Worm (Caenorhabditis elegans): ENCODE measurements around the gene morc-1.

morc-1 gene

ce11 chrIII:5221820-5222219, 15.1 kb upstream of the morc-1 start:
- no peak for TF ChIP-seq scrt-1 (GFP tag; IDR thresholded peaks at IDR 0.05)
- TF ChIP-seq aly-1 (tag; optimal IDR thresholded peaks at IDR 0.05) = no peak
- TF ChIP-seq pes-1 (GFP tag; IDR thresholded peaks at IDR 0.05) = no peak
- TF ChIP-seq flt-1 (GFP tag; IDR thresholded peaks at IDR 0.05) = no peak
- no peak for TF ChIP-seq ceh-13 (GFP tag; optimal IDR thresholded peaks at IDR 0.05)
- no peak for TF ChIP-seq hmbx-1 (tag; optimal IDR thresholded peaks at IDR 0.05)
- TF ChIP-seq B0310.2 (tag; optimal IDR thresholded peaks at IDR 0.05) = no peak
- TF ChIP-seq tra-4 (tag; optimal IDR thresholded peaks at IDR 0.05) = no peak
- TF ChIP-seq ama-1 (optimal IDR thresholded peaks at IDR 0.05) = no peak
- TF ChIP-seq hnd-1 (tag; optimal IDR thresholded peaks at IDR 0.05) = no peak
- TF ChIP-seq F13C5.2 (tag; optimal IDR thresholded peaks at IDR 0.05) = no peak
- no peak for TF ChIP-seq hmg-4 (GFP tag; optimal IDR thresholded peaks at IDR 0.05)
- TF ChIP-seq sea-1 (GFP tag; conservative IDR thresholded peaks at IDR 0.05) = no peak
- no peak for TF ChIP-seq tbx-37 (GFP tag; conservative IDR thresholded peaks at IDR 0.05)
- no peak for TF ChIP-seq ceh-36 (tag; optimal IDR thresholded peaks at IDR 0.05)

- no peak for TF ChIP-seq B0310.2 (tag; optimal IDR thresholded peaks at IDR 0.05)
- no peak for TF ChIP-seq F13C5.2 (tag; optimal IDR thresholded peaks at IDR 0.05)
- TF ChIP-seq hnd-1 (tag; optimal IDR thresholded peaks at IDR 0.05) = no peak
- TF ChIP-seq scrt-1 (GFP tag; IDR thresholded peaks at IDR 0.05) = no peak
- TF ChIP-seq tra-4 (tag; optimal IDR thresholded peaks at IDR 0.05) = no peak
- no peak for TF ChIP-seq pes-1 (GFP tag; IDR thresholded peaks at IDR 0.05)
- TF ChIP-seq tbx-37 (GFP tag; conservative IDR thresholded peaks at IDR 0.05) = no peak
- TF ChIP-seq hmg-4 (GFP tag; optimal IDR thresholded peaks at IDR 0.05) = no peak
These were observed 12.0 kb upstream of the morc-1 start, which contains the start of gene ZC155.2 for ce11 chrIII:5218687-5219086. Gene ZC155.2, plus strand, starts transcription at chrIII:5218987.

ce11 chrIII:5217511-5217910, 10.8 kb upstream of the morc-1 start, which contains the start of gene cutl-19:
Gene cutl-19, minus strand, starts transcription at chrIII:5217611.
- no peak for TF ChIP-seq F13C5.2 (tag; optimal IDR thresholded peaks at IDR 0.05)
- no peak for TF ChIP-seq ama-1 (optimal IDR thresholded peaks at IDR 0.05)
- no peak for TF ChIP-seq tbx-37 (GFP tag; conservative IDR thresholded peaks at IDR 0.05)
- TF ChIP-seq scrt-1 (GFP tag; IDR thresholded peaks at IDR 0.05) = no peak
- TF ChIP-seq pes-1 (GFP tag; IDR thresholded peaks at IDR 0.05) = no peak
- TF ChIP-seq B0310.2 (tag; optimal IDR thresholded peaks at IDR 0.05) = no peak
- no peak for TF ChIP-seq aly-1 (tag; optimal IDR thresholded peaks at IDR 0.05)
- no peak for TF ChIP-seq ceh-13 (GFP tag; optimal IDR thresholded peaks at IDR 0.05)
- TF ChIP-seq hmg-4 (GFP tag; optimal IDR thresholded peaks at IDR 0.05) = no peak

DNA sequence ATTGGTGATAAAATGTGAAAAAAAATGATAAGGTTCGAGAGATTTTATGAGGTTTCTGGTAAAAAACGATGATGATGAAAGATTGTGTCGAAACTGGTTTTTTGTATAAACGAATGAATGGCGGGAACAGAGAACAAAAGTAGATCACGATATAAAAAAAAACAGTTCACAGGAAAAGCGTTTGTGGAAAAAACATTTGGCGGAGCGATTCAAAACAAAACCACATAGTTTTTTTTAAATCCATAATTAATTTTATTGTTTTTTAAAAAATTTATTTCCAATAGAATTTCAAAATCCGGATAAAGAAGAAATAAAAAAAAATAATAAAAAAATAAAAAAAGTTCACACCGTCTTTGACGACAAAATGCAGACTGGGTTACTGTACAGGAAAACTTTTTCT, 8.7 kb upstream of the morc-1 start, which contains the start of gene ZC155.4:
Gene ZC155.4 (minus strand): TSS at position 101 of the 400 bp plus-strand sequence.
- TF ChIP-seq ama-1 (optimal IDR thresholded peaks at IDR 0.05) = no peak
- TF ChIP-seq tbx-37 (GFP tag; conservative IDR thresholded peaks at IDR 0.05) = no peak
- no peak for TF ChIP-seq B0310.2 (tag; optimal IDR thresholded peaks at IDR 0.05)

DNA sequence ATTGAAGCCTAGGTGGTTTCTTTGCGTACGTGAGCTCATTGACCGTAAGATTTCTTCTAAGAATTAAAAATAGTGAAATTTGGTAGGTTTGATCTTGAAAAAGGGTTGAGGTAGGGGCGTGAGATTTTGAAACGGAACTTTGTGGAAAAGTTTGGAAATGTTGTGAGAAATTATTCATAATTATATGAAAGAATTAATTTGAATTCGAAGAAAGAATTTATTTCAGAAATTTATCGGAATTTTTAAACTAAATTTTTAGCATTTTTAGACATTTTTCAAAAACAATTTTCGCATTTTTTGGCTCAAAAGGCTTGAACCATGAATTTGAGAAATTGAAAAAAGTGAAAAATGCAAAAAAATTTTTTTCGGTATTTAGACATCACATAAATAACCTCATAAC, 7.5 kb upstream of the morc-1 start:
- TF ChIP-seq scrt-1 (GFP tag; IDR thresholded peaks at IDR 0.05) (no peak), flt-1 (GFP tag; IDR thresholded peaks at IDR 0.05) (no peak), hmbx-1 (tag; optimal IDR thresholded peaks at IDR 0.05) (no peak), ceh-13 (GFP tag; optimal IDR thresholded peaks at IDR 0.05) (no peak), F13C5.2 (tag; optimal IDR thresholded peaks at IDR 0.05) (no peak), tra-4 (tag; optimal IDR thresholded peaks at IDR 0.05) (no peak), tbx-11 (GFP tag; IDR thresholded peaks at IDR 0.05) (no peak), B0310.2 (tag; optimal IDR thresholded peaks at IDR 0.05) (no peak), ets-7 (tag; optimal IDR thresholded peaks at IDR 0.05) (no peak), hmg-4 (GFP tag; optimal IDR thresholded peaks at IDR 0.05) (no peak), pes-1 (GFP tag; IDR thresholded peaks at IDR 0.05) (no peak), sea-1 (GFP tag; conservative IDR thresholded peaks at IDR 0.05) (no peak), aly-1 (tag; optimal IDR thresholded peaks at IDR 0.05) (no peak), ama-1 (optimal IDR thresholded peaks at IDR 0.05) (no peak)

DNA sequence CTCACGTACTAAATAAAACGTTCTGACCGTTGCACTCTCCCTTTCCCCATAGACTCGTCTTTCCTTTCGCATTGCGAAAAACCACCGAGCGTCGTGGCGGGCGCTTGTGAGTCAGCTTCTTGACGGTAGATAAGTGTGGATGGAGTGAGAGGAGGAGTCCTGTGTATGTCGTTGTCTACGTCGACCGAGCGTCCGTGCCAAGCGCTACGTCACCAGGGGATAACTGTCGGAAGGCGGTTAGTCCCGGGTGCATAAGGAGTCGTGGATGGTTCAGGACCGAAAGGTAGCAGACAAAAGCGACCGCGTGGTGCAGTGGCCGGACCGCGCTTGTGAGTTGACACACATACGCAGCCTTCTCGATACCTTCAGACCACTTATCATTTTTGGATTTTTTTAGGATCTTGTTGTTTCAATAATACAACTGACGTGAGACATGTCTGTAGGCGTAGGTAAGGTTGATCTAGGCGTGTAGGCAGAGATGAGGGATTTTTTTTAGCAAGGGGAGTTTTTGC, 4.5 kb upstream of the morc-1 start:
- TF ChIP-seq sea-1 (GFP tag; conservative IDR thresholded peaks at IDR 0.05) = peak; percentile 76
- peak; percentile 80 for TF ChIP-seq flt-1 (GFP tag; IDR thresholded peaks at IDR 0.05)
- TF ChIP-seq aly-1 (tag; optimal IDR thresholded peaks at IDR 0.05) = peak; percentile 90
- TF ChIP-seq hmg-4 (GFP tag; optimal IDR thresholded peaks at IDR 0.05) = peak; percentile 93
- peak; percentile 66 for TF ChIP-seq F13C5.2 (tag; optimal IDR thresholded peaks at IDR 0.05)
- peak; percentile 84 for TF ChIP-seq pes-1 (GFP tag; IDR thresholded peaks at IDR 0.05)
- peak; percentile 26 for TF ChIP-seq hnd-1 (tag; optimal IDR thresholded peaks at IDR 0.05)
- peak; percentile 75 for TF ChIP-seq scrt-1 (GFP tag; IDR thresholded peaks at IDR 0.05)
- TF ChIP-seq tbx-37 (GFP tag; conservative IDR thresholded peaks at IDR 0.05) = peak; percentile 40
- peak; percentile 55 for TF ChIP-seq ets-7 (tag; optimal IDR thresholded peaks at IDR 0.05)
- TF ChIP-seq B0310.2 (tag; optimal IDR thresholded peaks at IDR 0.05) = peak; percentile 63
- TF ChIP-seq ceh-13 (GFP tag; optimal IDR thresholded peaks at IDR 0.05) = peak; percentile 47
- TF ChIP-seq hmbx-1 (tag; optimal IDR thresholded peaks at IDR 0.05) = peak; percentile 16

- TF ChIP-seq hnd-1 (tag; optimal IDR thresholded peaks at IDR 0.05) (no peak), F13C5.2 (tag; optimal IDR thresholded peaks at IDR 0.05) (no peak), tra-4 (tag; optimal IDR thresholded peaks at IDR 0.05) (no peak), B0310.2 (tag; optimal IDR thresholded peaks at IDR 0.05) (no peak), sea-1 (GFP tag; conservative IDR thresholded peaks at IDR 0.05) (no peak)
These were observed 3.6 kb upstream of the morc-1 start for ce11 chrIII:5210269-5210668.

ce11 chrIII:5208992-5209391, 2.3 kb upstream of the morc-1 start, which contains the start of gene syx-16:
Gene syx-16, minus strand, starts transcription at chrIII:5209109.
- TF ChIP-seq B0310.2 (tag; optimal IDR thresholded peaks at IDR 0.05) (no peak), sea-1 (GFP tag; conservative IDR thresholded peaks at IDR 0.05) (no peak), hmg-4 (GFP tag; optimal IDR thresholded peaks at IDR 0.05) (no peak), flt-1 (GFP tag; IDR thresholded peaks at IDR 0.05) (no peak), pes-1 (GFP tag; IDR thresholded peaks at IDR 0.05) (no peak), tbx-11 (GFP tag; IDR thresholded peaks at IDR 0.05) (no peak), tbx-37 (GFP tag; conservative IDR thresholded peaks at IDR 0.05) (no peak), hmbx-1 (tag; optimal IDR thresholded peaks at IDR 0.05) (no peak), hnd-1 (tag; optimal IDR thresholded peaks at IDR 0.05) (no peak), F13C5.2 (tag; optimal IDR thresholded peaks at IDR 0.05) (no peak), tra-4 (tag; optimal IDR thresholded peaks at IDR 0.05) (no peak)
